Worm (Caenorhabditis elegans): Measurements from ENCODE around the gene srx-101.
A peak's percentile ranks its signal among the peaks of the same experiment; 100 is the strongest.

Gene srx-101

DNA sequence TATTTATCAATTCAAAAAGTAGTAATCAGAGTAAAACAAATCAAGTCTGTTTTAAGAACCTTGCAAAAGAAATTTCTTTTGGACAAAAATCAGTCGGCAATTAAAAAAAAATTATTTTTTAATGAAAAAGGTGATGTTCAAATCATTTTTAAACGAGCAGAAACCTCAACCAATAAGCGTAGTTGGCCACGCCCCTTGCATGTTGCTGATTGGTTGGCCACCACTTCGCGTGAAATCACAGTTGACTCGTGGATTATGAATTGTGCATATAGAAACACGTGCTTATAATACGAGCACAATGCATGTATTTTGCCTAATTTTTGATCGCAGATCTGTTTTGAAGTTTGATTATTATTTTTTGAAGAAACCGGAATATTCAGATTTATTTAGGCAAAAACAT lies 25.4 kb downstream of the srx-101 start:
- no peak for TF ChIP-seq nhr-77 (tag; optimal IDR thresholded peaks at IDR 0.05)
- no peak for TF ChIP-seq nhr-10 (tag; optimal IDR thresholded peaks at IDR 0.05)
- TF ChIP-seq unc-62 (GFP tag; optimal IDR thresholded peaks at IDR 0.05), result no peak
- no peak for TF ChIP-seq R02D3.7 (tag; optimal IDR thresholded peaks at IDR 0.05)
- TF ChIP-seq nhr-237 (tag; optimal IDR thresholded peaks at IDR 0.05), result no peak
- TF ChIP-seq sma-9 (GFP tag; optimal IDR thresholded peaks at IDR 0.05), result no peak
- no peak for TF ChIP-seq sma-9 (tag; optimal IDR thresholded peaks at IDR 0.05)
- no peak for TF ChIP-seq nhr-25 (tag; optimal IDR thresholded peaks at IDR 0.05)
- TF ChIP-seq egl-27 (tag; optimal IDR thresholded peaks at IDR 0.05), result no peak
- no peak for TF ChIP-seq nhr-21 (tag; optimal IDR thresholded peaks at IDR 0.05)
- no peak for TF ChIP-seq skn-1 (tag; optimal IDR thresholded peaks at IDR 0.05)
- no peak for TF ChIP-seq sma-3 (GFP tag; optimal IDR thresholded peaks at IDR 0.05)
- TF ChIP-seq dmd-4 (tag; optimal IDR thresholded peaks at IDR 0.05), result no peak
- no peak for TF ChIP-seq mdl-1 (tag; optimal IDR thresholded peaks at IDR 0.05)

DNA sequence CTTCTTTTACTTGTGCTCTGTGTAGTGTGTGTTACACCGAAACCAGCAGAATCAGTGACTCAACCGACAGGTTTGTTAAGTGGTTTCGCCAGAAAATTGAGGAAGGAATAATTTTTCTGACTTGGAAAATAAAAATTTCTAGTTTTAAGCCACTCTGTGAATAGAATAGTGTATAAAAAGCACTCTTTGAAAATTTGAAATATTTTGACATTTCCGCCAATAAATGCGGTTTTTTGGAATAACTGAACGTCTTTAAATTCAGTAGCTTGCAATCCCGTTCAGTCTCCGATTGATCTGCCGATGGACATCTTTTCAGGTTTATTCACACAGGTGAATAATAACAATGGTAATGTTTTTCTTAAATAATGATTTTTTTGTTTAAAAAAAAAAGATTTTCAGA lies 26.1 kb downstream of the srx-101 start, which contains the start of gene F19B10.3:
Gene F19B10.3 (plus strand): TSS at position 301 of the 400 bp plus-strand sequence.
- TF ChIP-seq nhr-23 (tag; optimal IDR thresholded peaks at IDR 0.05) (no peak), nhr-21 (tag; optimal IDR thresholded peaks at IDR 0.05) (no peak), ztf-4 (tag; optimal IDR thresholded peaks at IDR 0.05) (no peak), mab-5 (tag; optimal IDR thresholded peaks at IDR 0.05) (no peak), lin-11 (tag; optimal IDR thresholded peaks at IDR 0.05) (no peak), ZK546.5 (tag; optimal IDR thresholded peaks at IDR 0.05) (no peak), unc-62 (GFP tag; optimal IDR thresholded peaks at IDR 0.05) (no peak), zag-1 (tag; optimal IDR thresholded peaks at IDR 0.05) (no peak), peb-1 (tag; optimal IDR thresholded peaks at IDR 0.05) (no peak), nhr-237 (tag; optimal IDR thresholded peaks at IDR 0.05) (no peak), mdl-1 (tag; optimal IDR thresholded peaks at IDR 0.05) (no peak), elt-1 (tag; optimal IDR thresholded peaks at IDR 0.05) (no peak), sma-3 (GFP tag; optimal IDR thresholded peaks at IDR 0.05) (no peak)

DNA sequence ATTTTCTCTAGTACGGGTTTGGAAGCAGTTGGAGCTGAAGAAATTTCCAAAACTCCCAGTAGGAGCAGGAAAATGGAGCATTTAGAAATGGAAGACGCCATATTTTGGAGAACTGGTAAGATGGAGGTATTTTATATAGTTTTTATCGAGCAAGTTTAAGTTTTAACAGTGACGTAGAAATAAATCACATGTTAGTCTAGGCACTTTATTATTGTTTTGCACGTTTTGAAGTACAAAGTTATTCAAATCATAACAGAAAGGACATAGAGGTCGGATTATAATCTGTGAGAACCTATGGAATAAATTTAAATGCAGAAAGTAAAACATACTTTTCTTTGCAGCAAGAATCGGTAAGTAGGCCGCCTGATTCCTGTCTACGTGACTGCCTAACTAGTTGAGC lies 26.8 kb downstream of the srx-101 start, which contains the start of gene F19B10.6:
Gene F19B10.6 (minus strand): TSS at position 101 of the 400 bp plus-strand sequence.
- no peak for TF ChIP-seq lsy-2 (tag; optimal IDR thresholded peaks at IDR 0.05)
- TF ChIP-seq lin-39 (tag; optimal IDR thresholded peaks at IDR 0.05), result no peak
- TF ChIP-seq dmd-4 (tag; optimal IDR thresholded peaks at IDR 0.05), result no peak
- no peak for TF ChIP-seq C34F6.9 (tag; optimal IDR thresholded peaks at IDR 0.05)

DNA sequence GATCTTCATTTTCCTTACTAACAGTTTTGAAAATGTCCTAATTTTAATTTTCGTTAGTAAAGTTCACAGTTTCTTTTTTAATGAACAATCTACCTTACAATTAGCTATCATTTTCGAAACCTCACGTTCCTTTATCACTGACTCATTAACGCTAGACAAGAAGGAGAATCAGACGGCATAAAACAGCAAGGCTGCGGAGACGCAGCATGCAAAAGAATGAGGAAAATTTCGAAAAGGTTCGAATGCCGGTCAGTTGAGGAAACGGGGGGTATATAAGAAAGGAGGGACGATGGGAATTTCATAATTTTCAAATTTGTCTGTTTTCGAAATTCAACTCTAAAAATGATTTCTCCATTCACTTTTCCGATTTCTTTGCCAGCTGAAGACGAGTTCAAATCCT lies 28.6 kb downstream of the srx-101 start, which contains the start of gene F19B10.13:
Gene F19B10.13 (plus strand): TSS at position 343 of the 400 bp plus-strand sequence.
- no peak for TF ChIP-seq snpc-4 (tag; optimal IDR thresholded peaks at IDR 0.05)
- no peak for TF ChIP-seq nhr-21 (tag; optimal IDR thresholded peaks at IDR 0.05)
- no peak for TF ChIP-seq ama-1 (optimal IDR thresholded peaks at IDR 0.05)
- peak; percentile 17 for TF ChIP-seq gmeb-1 (tag; optimal IDR thresholded peaks at IDR 0.05)
- no peak for TF ChIP-seq nhr-237 (tag; optimal IDR thresholded peaks at IDR 0.05)
- no peak for TF ChIP-seq zag-1 (tag; optimal IDR thresholded peaks at IDR 0.05)
- peak; percentile 84 for TF ChIP-seq C34F6.9 (tag; optimal IDR thresholded peaks at IDR 0.05)
- peak; percentile 53 for TF ChIP-seq unc-55 (GFP tag; optimal IDR thresholded peaks at IDR 0.05)
- TF ChIP-seq nhr-12 (tag; optimal IDR thresholded peaks at IDR 0.05), result no peak
- TF ChIP-seq R02D3.7 (tag; optimal IDR thresholded peaks at IDR 0.05), result no peak
- TF ChIP-seq elt-1 (tag; optimal IDR thresholded peaks at IDR 0.05), result no peak
- no peak for TF ChIP-seq aly-2 (tag; optimal IDR thresholded peaks at IDR 0.05)
- no peak for TF ChIP-seq ztf-1 (GFP tag; conservative IDR thresholded peaks at IDR 0.05)
- no peak for TF ChIP-seq sma-3 (GFP tag; optimal IDR thresholded peaks at IDR 0.05)
- TF ChIP-seq nhr-25 (tag; optimal IDR thresholded peaks at IDR 0.05), result no peak
- TF ChIP-seq mbf-1 (tag; optimal IDR thresholded peaks at IDR 0.05), result no peak
- TF ChIP-seq ceh-16 (tag; optimal IDR thresholded peaks at IDR 0.05), result no peak
- TF ChIP-seq fos-1 (tag; optimal IDR thresholded peaks at IDR 0.05), result peak; percentile 95
- no peak for TF ChIP-seq sem-4 (tag; optimal IDR thresholded peaks at IDR 0.05)
- no peak for TF ChIP-seq Y55F3AM.14 (GFP tag; optimal IDR thresholded peaks at IDR 0.05)
- TF ChIP-seq sma-9 (GFP tag; optimal IDR thresholded peaks at IDR 0.05), result no peak
- TF ChIP-seq sma-9 (tag; optimal IDR thresholded peaks at IDR 0.05), result no peak
- TF ChIP-seq egl-27 (tag; optimal IDR thresholded peaks at IDR 0.05), result no peak
- TF ChIP-seq lin-39 (tag; optimal IDR thresholded peaks at IDR 0.05), result no peak
- TF ChIP-seq lin-13 (GFP tag; optimal IDR thresholded peaks at IDR 0.05), result no peak
- TF ChIP-seq ztf-4 (tag; optimal IDR thresholded peaks at IDR 0.05), result no peak
- TF ChIP-seq dmd-4 (tag; optimal IDR thresholded peaks at IDR 0.05), result no peak
- no peak for TF ChIP-seq nhr-11 (tag; optimal IDR thresholded peaks at IDR 0.05)
- TF ChIP-seq F13H6.1 (tag; optimal IDR thresholded peaks at IDR 0.05), result no peak
- TF ChIP-seq unc-39 (tag; optimal IDR thresholded peaks at IDR 0.05), result no peak
- TF ChIP-seq lsy-2 (tag; optimal IDR thresholded peaks at IDR 0.05), result no peak
- no peak for TF ChIP-seq nhr-23 (tag; optimal IDR thresholded peaks at IDR 0.05)

Measured in whole organism, L2 larva.